Worm (Caenorhabditis elegans) whole organism, L1 larva: ENCODE data around the gene C06E4.1.

Source experiments
- C16A3.4 ChIP-seq: fragments of 150-350 bp; optimal IDR thresholded peaks from 2 replicates; lab custom pipeline; 2014; ENCODE audit warnings: missing biosample characterization, missing genetic modification characterization
- F16B12.6 ChIP-seq: fragments of 150-350 bp; optimal IDR thresholded peaks from 2 replicates; lab custom pipeline; 2014; ENCODE audit warnings: missing biosample characterization, missing genetic modification characterization
- Y116A8C.19 ChIP-seq: sonication (generic microtip); optimal IDR thresholded peaks from 2 replicates; lab custom pipeline; 2016; ENCODE audit warnings: missing compliant biosample characterization, missing genetic modification characterization, borderline replicate concordance
- aha-1 ChIP-seq: fragments of 150-350 bp; optimal IDR thresholded peaks from 2 replicates; lab custom pipeline; 2014; ENCODE audit warnings: missing biosample characterization, missing genetic modification characterization
- ama-1 ChIP-seq: fragments of 150-350 bp; optimal IDR thresholded peaks from 2 replicates; lab custom pipeline; 2014
- blmp-1 ChIP-seq: fragments of 150-350 bp; optimal IDR thresholded peaks from 2 replicates; lab custom pipeline; 2014; ENCODE audit warnings: missing biosample characterization, missing genetic modification characterization
- ceh-82 ChIP-seq, 3 experiments: fragments of 150-350 bp in 1 of 3; sonication (generic microtip) in 2 of 3; optimal IDR thresholded peaks; 2 replicates each; lab custom pipeline; 2014 to 2017; ENCODE audit warnings: missing biosample characterization in 3 of 3, missing genetic modification characterization in 3 of 3
- efl-1 ChIP-seq, 4 experiments: fragments of 150-350 bp; optimal IDR thresholded peaks in 3 of 4; peaks in 1 of 4; 1 replicate in 1 of 4; 2 replicates in 3 of 4; lab custom pipeline; 2014; ENCODE audit warnings: missing biosample characterization in 2 of 4, missing genetic modification characterization in 2 of 4, missing genetic modification reagents in 2 of 4
- efl-3 ChIP-seq: fragments of 200-800 bp; sonication (Bioruptor generic); optimal IDR thresholded peaks from 2 replicates; lab custom pipeline; 2018; ENCODE audit warnings: mild to moderate bottlenecking, missing genetic modification characterization, missing compliant biosample characterization
- egl-27 ChIP-seq, 2 experiments: fragments of 150-350 bp in 1 of 2; sonication (generic microtip); optimal IDR thresholded peaks; 3 replicates each; lab custom pipeline; 2017 to 2018; ENCODE audit warnings: missing biosample characterization in 2 of 2, missing genetic modification characterization in 2 of 2, missing genetic modification reagents in 2 of 2
- elt-2 ChIP-seq: sonication (generic microtip); optimal IDR thresholded peaks from 2 replicates; lab custom pipeline; 2016; ENCODE audit warnings: missing genetic modification characterization, mild to moderate bottlenecking, inconsistent platforms, missing compliant biosample characterization, missing genetic modification reagents
- elt-3 ChIP-seq, 6 experiments: fragments of 150-350 bp in 1 of 6; sonication (generic microtip); optimal IDR thresholded peaks; 2 replicates each; lab custom pipeline; 2017 to 2018; ENCODE audit warnings: missing biosample characterization in 6 of 6, missing genetic modification characterization in 6 of 6, inconsistent platforms in 1 of 6
- ets-5 ChIP-seq: fragments of 200-800 bp; sonication (Bioruptor generic); IDR thresholded peaks from 2 replicates; pipeline ENCODE4 v1.3.6; 2022; ENCODE audit warnings: missing genetic modification characterization, missing compliant biosample characterization
- fkh-4 ChIP-seq: sonication (generic microtip); optimal IDR thresholded peaks from 2 replicates; lab custom pipeline; 2016; ENCODE audit warnings: missing compliant biosample characterization, missing genetic modification characterization, borderline replicate concordance
- fkh-8 ChIP-seq: sonication (generic microtip); optimal IDR thresholded peaks from 2 replicates; lab custom pipeline; 2016; ENCODE audit warnings: mild to moderate bottlenecking, missing genetic modification characterization, missing compliant biosample characterization
- fos-1 ChIP-seq: fragments of 150-350 bp; optimal IDR thresholded peaks from 2 replicates; lab custom pipeline; 2014; ENCODE audit warnings: missing biosample characterization, missing genetic modification characterization
- hpl-2 ChIP-seq: fragments of 150-350 bp; optimal IDR thresholded peaks from 2 replicates; lab custom pipeline; 2014; ENCODE audit warnings: missing biosample characterization, missing genetic modification reagents, missing genetic modification characterization
- irx-1 ChIP-seq: sonication (generic microtip); optimal IDR thresholded peaks from 2 replicates; lab custom pipeline; 2016; ENCODE audit warnings: missing genetic modification characterization, missing compliant biosample characterization
- jun-1 ChIP-seq: fragments of 150-350 bp; optimal IDR thresholded peaks from 2 replicates; lab custom pipeline; 2014; ENCODE audit warnings: missing biosample characterization, missing genetic modification reagents, missing genetic modification characterization
- lin-14 ChIP-seq: fragments of 200-800 bp; sonication (Bioruptor generic); optimal IDR thresholded peaks from 2 replicates; lab custom pipeline; 2018; ENCODE audit warnings: mild to moderate bottlenecking, missing genetic modification characterization, moderate library complexity, missing compliant biosample characterization
- lin-15B ChIP-seq: fragments of 150-350 bp; sonication (generic microtip); optimal IDR thresholded peaks from 3 replicates; lab custom pipeline; 2014; ENCODE audit warnings: missing biosample characterization, missing genetic modification characterization
- lin-35 ChIP-seq, 2 experiments: fragments of 150-350 bp; optimal IDR thresholded peaks; 2 replicates each; lab custom pipeline; 2014; ENCODE audit warnings: missing biosample characterization in 2 of 2, missing genetic modification characterization in 2 of 2, missing genetic modification reagents in 2 of 2
- lin-39 ChIP-seq: fragments of 150-350 bp; optimal IDR thresholded peaks from 2 replicates; lab custom pipeline; 2014; ENCODE audit warnings: missing biosample characterization, missing genetic modification reagents, missing genetic modification characterization
- mdl-1 ChIP-seq, 2 experiments: fragments of 150-350 bp; optimal IDR thresholded peaks; 2 replicates each; lab custom pipeline; 2014 to 2017; ENCODE audit warnings: missing biosample characterization in 2 of 2, missing genetic modification characterization in 2 of 2, inconsistent platforms in 1 of 2
- mep-1 ChIP-seq: fragments of 150-350 bp; optimal IDR thresholded peaks from 2 replicates; lab custom pipeline; 2014; ENCODE audit warnings: missing biosample characterization, missing genetic modification characterization
- nhr-11 ChIP-seq: fragments of 150-350 bp; optimal IDR thresholded peaks from 2 replicates; lab custom pipeline; 2014; ENCODE audit warnings: missing biosample characterization, missing genetic modification characterization
- nhr-19 ChIP-seq: fragments of 200-800 bp; sonication (Bioruptor generic); conservative IDR thresholded peaks from 2 replicates; pipeline ENCODE4 v1.3.6; 2022; ENCODE audit warnings: missing genetic modification characterization, missing compliant biosample characterization
- nhr-20 ChIP-seq: sonication (generic microtip); optimal IDR thresholded peaks from 2 replicates; lab custom pipeline; 2016; ENCODE audit warnings: mild to moderate bottlenecking, missing genetic modification characterization, missing compliant biosample characterization
- nhr-237 ChIP-seq: fragments of 150-350 bp; optimal IDR thresholded peaks from 2 replicates; lab custom pipeline; 2014; ENCODE audit warnings: missing biosample characterization, missing genetic modification characterization
- nhr-47 ChIP-seq: sonication (generic microtip); optimal IDR thresholded peaks from 2 replicates; lab custom pipeline; 2016; ENCODE audit warnings: mild to moderate bottlenecking, missing genetic modification characterization, moderate library complexity, missing compliant biosample characterization
- nhr-71 ChIP-seq: sonication (generic microtip); optimal IDR thresholded peaks from 2 replicates; lab custom pipeline; 2016; ENCODE audit warnings: mild to moderate bottlenecking, missing genetic modification characterization, moderate library complexity, missing compliant biosample characterization
- nhr-76 ChIP-seq: sonication (generic microtip); optimal IDR thresholded peaks from 2 replicates; lab custom pipeline; 2017; ENCODE audit warnings: missing biosample characterization, missing genetic modification characterization
- nhr-77 ChIP-seq: fragments of 150-350 bp; optimal IDR thresholded peaks from 2 replicates; lab custom pipeline; 2014; ENCODE audit warnings: missing biosample characterization, missing genetic modification characterization
- nhr-85 ChIP-seq: sonication (generic microtip); peaks from one replicate; lab custom pipeline; 2016; ENCODE audit warnings: missing genetic modification characterization, inconsistent platforms, missing compliant biosample characterization
- nhr-90 ChIP-seq: sonication (generic microtip); optimal IDR thresholded peaks from 2 replicates; lab custom pipeline; 2016; ENCODE audit warnings: mild to moderate bottlenecking, missing genetic modification characterization, missing compliant biosample characterization; ENCODE audit not compliant: poor library complexity
- pax-3 ChIP-seq: fragments of 200-800 bp; sonication (Bioruptor generic); optimal IDR thresholded peaks from 2 replicates; lab custom pipeline; 2018; ENCODE audit warnings: mild to moderate bottlenecking, missing genetic modification characterization, moderate library complexity, missing compliant biosample characterization
- rnt-1 ChIP-seq: sonication (generic microtip); optimal IDR thresholded peaks from 2 replicates; lab custom pipeline; 2016; ENCODE audit warnings: mild to moderate bottlenecking, missing genetic modification characterization, moderate library complexity, missing compliant biosample characterization
- snpc-4 ChIP-seq: fragments of 150-350 bp; optimal IDR thresholded peaks from 2 replicates; lab custom pipeline; 2014; ENCODE audit warnings: missing biosample characterization, missing genetic modification characterization
- snu-23 ChIP-seq: sonication (generic microtip); optimal IDR thresholded peaks from 2 replicates; lab custom pipeline; 2016; ENCODE audit warnings: missing genetic modification characterization, missing compliant biosample characterization
- sox-4 ChIP-seq: sonication (generic microtip); optimal IDR thresholded peaks from 2 replicates; lab custom pipeline; 2016; ENCODE audit warnings: missing genetic modification characterization, missing compliant biosample characterization
- sptf-1 ChIP-seq: fragments of 150-350 bp; optimal IDR thresholded peaks from 2 replicates; lab custom pipeline; 2014; ENCODE audit warnings: missing biosample characterization, missing genetic modification characterization
- swsn-7 ChIP-seq: sonication (generic microtip); optimal IDR thresholded peaks from 2 replicates; lab custom pipeline; 2016; ENCODE audit warnings: missing genetic modification characterization, missing compliant biosample characterization
- tbx-2 ChIP-seq: sonication (generic microtip); optimal IDR thresholded peaks from 2 replicates; lab custom pipeline; 2016; ENCODE audit warnings: missing genetic modification characterization, missing compliant biosample characterization
- unc-130 ChIP-seq: fragments of 150-350 bp; optimal IDR thresholded peaks from 2 replicates; lab custom pipeline; 2017; ENCODE audit warnings: missing biosample characterization, missing genetic modification characterization, inconsistent platforms

The C06E4.1 gene

ce11 chrIV:7313962-7314361 lies 30.9 kb downstream of the C06E4.1 start (continued):
- peak; percentile 37 for TF ChIP-seq lin-39 (tag; lab: Kevin White, UChicago)
- peak; percentile 43 for TF ChIP-seq snpc-4
- TF ChIP-seq nhr-20 (tag; lab: Kevin White, UChicago) = peak; percentile 59
- peak; percentile 63 for TF ChIP-seq nhr-47 (tag; lab: Kevin White, UChicago)
- peak; percentile 38 for TF ChIP-seq fkh-8 (tag; lab: Kevin White, UChicago)
- TF ChIP-seq unc-130 = peak; percentile 35
- TF ChIP-seq irx-1 = peak; percentile 22
- no peak for TF ChIP-seq aha-1
- TF ChIP-seq nhr-237 (tag; lab: Kevin White, UChicago) = no peak
- no peak for TF ChIP-seq sptf-1
- no peak for TF ChIP-seq fos-1 (tag; lab: Kevin White, UChicago)
- peak in 2 of 3 experiments; percentile 7 to 56 for TF ChIP-seq ceh-82 (tag; optimal IDR thresholded peaks at IDR 0.05; lab: Kevin White, UChicago)
- TF ChIP-seq mdl-1 (tag; optimal IDR thresholded peaks at IDR 0.05; lab: Kevin White, UChicago) = peak in 1 of 2 experiments; percentile 23
- TF ChIP-seq jun-1 (tag; lab: Kevin White, UChicago) = peak; percentile 14
- TF ChIP-seq Y116A8C.19 (tag; lab: Kevin White, UChicago) = no peak
- peak; percentile 7 for TF ChIP-seq lin-15B
- peak; percentile 45 for TF ChIP-seq tbx-2
- peak; percentile 65 for TF ChIP-seq lin-14 (GFP tag; lab: Kevin White, UChicago)
- TF ChIP-seq nhr-19 (GFP tag; lab: Robert Waterston, UW) = peak; percentile 40; the same call in 1 of the 2 replicates
- TF ChIP-seq snu-23 (GFP tag; lab: Kevin White, UChicago) = peak; percentile 79
- TF ChIP-seq blmp-1 (tag; lab: Kevin White, UChicago) = peak; percentile 11
- peak; percentile 64 for TF ChIP-seq swsn-7 (tag; lab: Kevin White, UChicago)
- no peak for TF ChIP-seq ets-5
- TF ChIP-seq elt-3 (tag; optimal IDR thresholded peaks at IDR 0.05; lab: Kevin White, UChicago) = peak in 1 of 6 experiments; percentile 68
- peak; percentile 78 for TF ChIP-seq nhr-71
- TF ChIP-seq lin-35 (GFP tag; optimal IDR thresholded peaks at IDR 0.05; lab: Kevin White, UChicago) = peak; percentile 63
- peak; percentile 60 to 66 for TF ChIP-seq efl-1 (optimal IDR thresholded peaks at IDR 0.05; lab: Kevin White, UChicago)
- peak; percentile 51 to 92 for TF ChIP-seq efl-1 (GFP tag; optimal IDR thresholded peaks at IDR 0.05 in 1 of 2; lab: Kevin White, UChicago)

ce11 chrIV:7316613-7317153 lies 33.6 kb downstream of the C06E4.1 start, which contains the start of gene F42C5.9:
Gene F42C5.9 (minus strand): TSS chrIV:7317103.
- TF ChIP-seq swsn-7 (tag; lab: Kevin White, UChicago) (peak; percentile 15), nhr-71 (peak; percentile 48), nhr-11 (tag; lab: Kevin White, UChicago) (no peak), nhr-76 (no peak), nhr-77 (tag; lab: Kevin White, UChicago) (peak; percentile 31), snpc-4 (peak; percentile 94), nhr-90 (tag; lab: Kevin White, UChicago) (peak; percentile 72), nhr-47 (tag; lab: Kevin White, UChicago) (peak; percentile 29), lin-14 (GFP tag; lab: Kevin White, UChicago) (peak; percentile 29), sox-4 (tag; lab: Kevin White, UChicago) (no peak), fos-1 (tag; lab: Kevin White, UChicago) (no peak), ama-1 (peak; percentile 28), elt-2 (peak; percentile 53), Y116A8C.19 (tag; lab: Kevin White, UChicago) (no peak), nhr-85 (peak; percentile 86), nhr-20 (tag; lab: Kevin White, UChicago) (no peak), efl-1 (optimal IDR thresholded peaks at IDR 0.05; lab: Kevin White, UChicago) (peak in 1 of 2 experiments; percentile 14), efl-1 (GFP tag; optimal IDR thresholded peaks at IDR 0.05 in 1 of 2; lab: Kevin White, UChicago) (no peak), snu-23 (GFP tag; lab: Kevin White, UChicago) (peak; percentile 6)
- TF ChIP-seq, all 84 proteins: peak for 12

- TF ChIP-seq mep-1 (tag; lab: Kevin White, UChicago) (peak; percentile 19), elt-2 (no peak), sox-4 (tag; lab: Kevin White, UChicago) (no peak), elt-3 (tag; optimal IDR thresholded peaks at IDR 0.05; lab: Kevin White, UChicago) (peak in 1 of 6 experiments; percentile 45), egl-27 (tag; optimal IDR thresholded peaks at IDR 0.05; lab: Kevin White, UChicago) (no peak), hpl-2 (no peak), nhr-47 (tag; lab: Kevin White, UChicago) (no peak), efl-3 (GFP tag; lab: Kevin White, UChicago) (no peak), nhr-71 (peak; percentile 41), F16B12.6 (no peak), mdl-1 (tag; optimal IDR thresholded peaks at IDR 0.05; lab: Kevin White, UChicago) (peak in 1 of 2 experiments; percentile 17), rnt-1 (tag; lab: Kevin White, UChicago) (peak; percentile 18), snu-23 (GFP tag; lab: Kevin White, UChicago) (peak; percentile 60), nhr-85 (peak; percentile 84), fkh-4 (tag; lab: Kevin White, UChicago) (peak; percentile 40), nhr-90 (tag; lab: Kevin White, UChicago) (no peak), nhr-20 (tag; lab: Kevin White, UChicago) (peak; percentile 3), C16A3.4 (tag; lab: Kevin White, UChicago) (peak; percentile 21), pax-3 (no peak), unc-130 (no peak)
Observed at ce11 chrIV:7317829-7318529, 34.9 kb downstream of the C06E4.1 start.
